Worm (Caenorhabditis elegans): Measurements from ENCODE around the gene klc-2.

- TF ChIP-seq bed-2 (GFP tag; IDR thresholded peaks at IDR 0.05) (no peak), sdz-38 (tag; optimal IDR thresholded peaks at IDR 0.05) (no peak), pha-4 (tag; optimal IDR thresholded peaks at IDR 0.05) (no peak), F33H1.4 (GFP tag; IDR thresholded peaks at IDR 0.05) (no peak), efl-1 (GFP tag; optimal IDR thresholded peaks at IDR 0.05) (no peak), bed-1 (GFP tag; IDR thresholded peaks at IDR 0.05) (no peak), mel-28 (tag; optimal IDR thresholded peaks at IDR 0.05; ENCODE audit: borderline replicate concordance) (no peak), nfya-1 (tag; optimal IDR thresholded peaks at IDR 0.05; ENCODE audit: borderline replicate concordance, insufficient read depth) (no peak)
Observed at ce11 chrV:5581312-5581711, at the start of gene klc-2.
